Worm (Caenorhabditis elegans): ENCODE results near the gene olrn-1.

The olrn-1 gene

ce11 chrX:15537362-15537761 is at the start of gene olrn-1, which contains the start of gene C02C6.14:
Gene olrn-1 (plus strand): TSS chrX:15537662.
Gene C02C6.14 (plus strand): TSS chrX:15537665.
- TF ChIP-seq F13H6.1 (tag; optimal IDR thresholded peaks at IDR 0.05): no peak
- TF ChIP-seq crh-2 (tag; optimal IDR thresholded peaks at IDR 0.05): no peak
- no peak for TF ChIP-seq ama-1 (optimal IDR thresholded peaks at IDR 0.05)
- TF ChIP-seq sma-9 (GFP tag; optimal IDR thresholded peaks at IDR 0.05): no peak
- TF ChIP-seq sma-9 (tag; optimal IDR thresholded peaks at IDR 0.05): no peak
- TF ChIP-seq ZK546.5 (tag; optimal IDR thresholded peaks at IDR 0.05): no peak
- no peak for TF ChIP-seq alr-1 (tag; optimal IDR thresholded peaks at IDR 0.05)
- TF ChIP-seq lin-11 (tag; optimal IDR thresholded peaks at IDR 0.05): no peak
- no peak for TF ChIP-seq elt-1 (tag; optimal IDR thresholded peaks at IDR 0.05)
- TF ChIP-seq mbf-1 (tag; optimal IDR thresholded peaks at IDR 0.05): no peak
- no peak for TF ChIP-seq fos-1 (tag; optimal IDR thresholded peaks at IDR 0.05)
- no peak for TF ChIP-seq C34F6.9 (tag; optimal IDR thresholded peaks at IDR 0.05)
- TF ChIP-seq R02D3.7 (tag; optimal IDR thresholded peaks at IDR 0.05): no peak
- TF ChIP-seq nhr-77 (tag; optimal IDR thresholded peaks at IDR 0.05): no peak
- TF ChIP-seq nhr-129 (tag; optimal IDR thresholded peaks at IDR 0.05): no peak

DNA sequence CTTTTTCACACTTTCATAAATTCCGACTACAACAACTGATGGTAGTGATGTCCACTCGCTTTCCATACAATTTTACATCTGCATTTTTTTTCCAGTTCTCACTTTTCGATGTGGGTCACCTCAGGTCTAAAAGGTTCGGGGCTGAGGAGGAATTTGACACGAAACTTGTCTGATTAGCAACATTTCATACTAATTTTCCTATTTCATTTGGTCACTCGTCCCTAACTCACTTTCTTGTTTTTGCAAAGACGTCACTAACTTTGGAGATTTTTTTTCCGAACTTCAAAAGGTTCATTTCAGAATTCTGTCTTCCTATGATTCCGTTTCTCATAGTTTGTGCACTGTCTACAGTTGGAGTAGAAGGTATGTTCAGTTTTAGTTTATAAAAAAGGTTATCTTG is 49.7 kb upstream of the olrn-1 start, which contains the start of gene H13N06.2:
H13N06.2 (plus strand) TSS at position 301 of the 400 bp plus-strand sequence.
- TF ChIP-seq F13H6.1 (tag; optimal IDR thresholded peaks at IDR 0.05) (no peak), sem-4 (tag; optimal IDR thresholded peaks at IDR 0.05) (no peak), ztf-11 (tag; optimal IDR thresholded peaks at IDR 0.05) (no peak)

- TF ChIP-seq ceh-82 (tag; optimal IDR thresholded peaks at IDR 0.05): no peak
- no peak for TF ChIP-seq ZK546.5 (tag; optimal IDR thresholded peaks at IDR 0.05)
- TF ChIP-seq snpc-4 (tag; optimal IDR thresholded peaks at IDR 0.05): no peak
- TF ChIP-seq blmp-1 (tag; optimal IDR thresholded peaks at IDR 0.05; ENCODE audit: insufficient read depth): no peak
- no peak for TF ChIP-seq crh-2 (tag; optimal IDR thresholded peaks at IDR 0.05)
- TF ChIP-seq F13H6.1 (tag; optimal IDR thresholded peaks at IDR 0.05): no peak
- TF ChIP-seq lin-11 (tag; optimal IDR thresholded peaks at IDR 0.05): no peak
- TF ChIP-seq nhr-10 (tag; optimal IDR thresholded peaks at IDR 0.05): no peak
Measured at ce11 chrX:15491110-15491509, 46.4 kb upstream of the olrn-1 start.

DNA sequence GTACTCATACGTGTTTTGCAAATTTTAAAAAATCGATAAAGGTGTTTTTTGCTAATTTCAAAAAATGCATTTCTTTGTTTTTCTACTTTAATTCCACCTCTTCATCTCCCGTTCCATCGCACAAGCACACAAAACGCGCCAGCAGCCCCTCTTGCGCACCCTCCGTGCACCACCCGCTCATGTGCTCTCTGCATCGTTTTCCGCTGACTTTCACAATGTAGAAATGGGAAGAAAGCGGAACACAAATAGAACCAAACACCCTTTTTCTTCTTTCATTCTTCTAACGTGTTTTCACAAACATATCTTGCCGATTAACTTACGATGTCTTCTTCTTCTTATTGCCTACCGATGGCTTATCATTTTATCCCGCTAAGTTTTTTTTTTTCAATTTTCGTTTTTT is 44.7 kb upstream of the olrn-1 start:
- peak in 1 of 2 experiments; percentile 66 for TF ChIP-seq mdl-1 (tag; optimal IDR thresholded peaks at IDR 0.05)
- TF ChIP-seq sma-9 (GFP tag; optimal IDR thresholded peaks at IDR 0.05): peak; percentile 84
- no peak for TF ChIP-seq sma-9 (tag; optimal IDR thresholded peaks at IDR 0.05)
- TF ChIP-seq fos-1 (tag; optimal IDR thresholded peaks at IDR 0.05): peak; percentile 61
- TF ChIP-seq unc-62 (GFP tag; optimal IDR thresholded peaks at IDR 0.05): no peak
- peak; percentile 85 for TF ChIP-seq egl-27 (tag; optimal IDR thresholded peaks at IDR 0.05)
- no peak for TF ChIP-seq dmd-4 (tag; optimal IDR thresholded peaks at IDR 0.05)
- peak; percentile 80 for TF ChIP-seq lin-13 (GFP tag; optimal IDR thresholded peaks at IDR 0.05)
- peak; percentile 80 for TF ChIP-seq F13H6.1 (tag; optimal IDR thresholded peaks at IDR 0.05)
- TF ChIP-seq unc-55 (GFP tag; optimal IDR thresholded peaks at IDR 0.05): peak; percentile 79
- peak; percentile 66 for TF ChIP-seq nhr-129 (tag; optimal IDR thresholded peaks at IDR 0.05)
- no peak for TF ChIP-seq ztf-1 (GFP tag; conservative IDR thresholded peaks at IDR 0.05)
- TF ChIP-seq R02D3.7 (tag; optimal IDR thresholded peaks at IDR 0.05): no peak
- peak; percentile 71 for TF ChIP-seq C34F6.9 (tag; optimal IDR thresholded peaks at IDR 0.05)
- TF ChIP-seq Y55F3AM.14 (GFP tag; optimal IDR thresholded peaks at IDR 0.05): no peak
- no peak for TF ChIP-seq nhr-237 (tag; optimal IDR thresholded peaks at IDR 0.05)
- TF ChIP-seq lin-11 (tag; optimal IDR thresholded peaks at IDR 0.05): peak; percentile 7
- TF ChIP-seq elt-1 (tag; optimal IDR thresholded peaks at IDR 0.05): no peak
- TF ChIP-seq ceh-16 (tag; optimal IDR thresholded peaks at IDR 0.05): no peak
- peak; percentile 34 for TF ChIP-seq zag-1 (tag; optimal IDR thresholded peaks at IDR 0.05)
- TF ChIP-seq blmp-1 (tag; optimal IDR thresholded peaks at IDR 0.05; ENCODE audit: insufficient read depth): no peak
- TF ChIP-seq skn-1 (tag; optimal IDR thresholded peaks at IDR 0.05): no peak
- TF ChIP-seq nhr-21 (tag; optimal IDR thresholded peaks at IDR 0.05): peak; percentile 39
- peak; percentile 79 for TF ChIP-seq sem-4 (tag; optimal IDR thresholded peaks at IDR 0.05)
- peak; percentile 42 for TF ChIP-seq ama-1 (optimal IDR thresholded peaks at IDR 0.05)
- peak; percentile 76 for TF ChIP-seq snpc-4 (tag; optimal IDR thresholded peaks at IDR 0.05)
- TF ChIP-seq mbf-1 (tag; optimal IDR thresholded peaks at IDR 0.05): no peak
- no peak for TF ChIP-seq ceh-82 (tag; optimal IDR thresholded peaks at IDR 0.05)
- TF ChIP-seq alr-1 (tag; optimal IDR thresholded peaks at IDR 0.05): no peak
- no peak for TF ChIP-seq nhr-6 (tag; optimal IDR thresholded peaks at IDR 0.05)
- TF ChIP-seq sma-3 (GFP tag; optimal IDR thresholded peaks at IDR 0.05): peak; percentile 64
- TF ChIP-seq nhr-10 (tag; optimal IDR thresholded peaks at IDR 0.05): no peak
- TF ChIP-seq elt-3 (tag; optimal IDR thresholded peaks at IDR 0.05): no peak
- no peak for TF ChIP-seq unc-39 (tag; optimal IDR thresholded peaks at IDR 0.05)
- no peak for TF ChIP-seq aly-2 (tag; optimal IDR thresholded peaks at IDR 0.05)
- peak; percentile 11 for TF ChIP-seq nhr-25 (tag; optimal IDR thresholded peaks at IDR 0.05)
- TF ChIP-seq crh-2 (tag; optimal IDR thresholded peaks at IDR 0.05): peak; percentile 81
- peak; percentile 65 for TF ChIP-seq gmeb-1 (tag; optimal IDR thresholded peaks at IDR 0.05)
- TF ChIP-seq ZK546.5 (tag; optimal IDR thresholded peaks at IDR 0.05): no peak
- peak; percentile 65 for TF ChIP-seq mab-5 (tag; optimal IDR thresholded peaks at IDR 0.05)
- no peak for TF ChIP-seq lin-39 (tag; optimal IDR thresholded peaks at IDR 0.05)
- peak; percentile 54 to 85 for TF ChIP-seq lsy-2 (tag; optimal IDR thresholded peaks at IDR 0.05)
- TF ChIP-seq nhr-23 (tag; optimal IDR thresholded peaks at IDR 0.05): no peak
